Fruit fly (Drosophila melanogaster): Measurements from ENCODE around the gene crq.

crq gene

dm6 chr2L:421119-421821 is 31.6 kb downstream of the crq start, which contains the start of the genes CG11885 and CG13692:
TSS of gene CG11885 (minus strand) at chr2L:421450.
TSS of gene CG13692 (plus strand) at chr2L:421771.
- TF ChIP-seq EcR (GFP tag; optimal IDR thresholded peaks at IDR 0.05) (no peak), Dll (optimal IDR thresholded peaks at IDR 0.05) (no peak), CG8478 (optimal IDR thresholded peaks at IDR 0.05) (no peak), psq (optimal IDR thresholded peaks at IDR 0.05) (no peak), usp (GFP tag; optimal IDR thresholded peaks at IDR 0.05) (no peak), pan (optimal IDR thresholded peaks at IDR 0.05) (no peak)

dm6 chr2L:419620-420184 is 33.1 kb downstream of the crq start, which contains the start of the genes CG13690 and RpLP1:
TSS of gene CG13690 (minus strand) at chr2L:419652.
TSS of gene RpLP1 (plus strand) at chr2L:419952.
- no peak for TF ChIP-seq psq (optimal IDR thresholded peaks at IDR 0.05)
- no peak for TF ChIP-seq Dll (optimal IDR thresholded peaks at IDR 0.05)
- no peak for TF ChIP-seq EcR (GFP tag; optimal IDR thresholded peaks at IDR 0.05)
- TF ChIP-seq pan (optimal IDR thresholded peaks at IDR 0.05), result no peak
- no peak for TF ChIP-seq usp (GFP tag; optimal IDR thresholded peaks at IDR 0.05)
- TF ChIP-seq CG8478 (optimal IDR thresholded peaks at IDR 0.05), result no peak

dm6 chr2L:414593-415399 is 38.0 kb downstream of the crq start, which contains the start of the genes AP-2alpha and ebi:
TSS of gene AP-2alpha (minus strand) at chr2L:414777.
TSS of gene ebi (plus strand) at chr2L:415067.
- TF ChIP-seq Dll (optimal IDR thresholded peaks at IDR 0.05), result no peak
- no peak for TF ChIP-seq EcR (GFP tag; optimal IDR thresholded peaks at IDR 0.05)
- no peak for TF ChIP-seq CG8478 (optimal IDR thresholded peaks at IDR 0.05)
- no peak for TF ChIP-seq pan (optimal IDR thresholded peaks at IDR 0.05)

dm6 chr2L:413894-414293 is 38.9 kb downstream of the crq start:
- TF ChIP-seq Dll (optimal IDR thresholded peaks at IDR 0.05), result no peak
- no peak for TF ChIP-seq EcR (GFP tag; optimal IDR thresholded peaks at IDR 0.05)
- TF ChIP-seq CG8478 (optimal IDR thresholded peaks at IDR 0.05), result no peak
- TF ChIP-seq pan (optimal IDR thresholded peaks at IDR 0.05), result no peak
- no peak for TF ChIP-seq psq (optimal IDR thresholded peaks at IDR 0.05)
- no peak for TF ChIP-seq usp (GFP tag; optimal IDR thresholded peaks at IDR 0.05)

dm6 chr2L:412931-413330 is 39.9 kb downstream of the crq start:
- TF ChIP-seq Dll (optimal IDR thresholded peaks at IDR 0.05) (no peak), CG8478 (optimal IDR thresholded peaks at IDR 0.05) (no peak), pan (optimal IDR thresholded peaks at IDR 0.05) (no peak), psq (optimal IDR thresholded peaks at IDR 0.05) (no peak), usp (GFP tag; optimal IDR thresholded peaks at IDR 0.05) (no peak), EcR (GFP tag; optimal IDR thresholded peaks at IDR 0.05) (no peak)

- no peak for TF ChIP-seq Dll (optimal IDR thresholded peaks at IDR 0.05)
- TF ChIP-seq CG8478 (optimal IDR thresholded peaks at IDR 0.05), result no peak
- TF ChIP-seq psq (optimal IDR thresholded peaks at IDR 0.05), result no peak
These were observed 48.9 kb downstream of the crq start, which contains the start of gene Polr1B for dm6 chr2L:403627-404575. TSS of gene Polr1B (plus strand) at chr2L:404285.

dm6 chr2L:402098-402497 is 50.7 kb downstream of the crq start, which contains the start of gene CG4213:
TSS of gene CG4213 (minus strand) at chr2L:402198.
- no peak for TF ChIP-seq EcR (GFP tag; optimal IDR thresholded peaks at IDR 0.05)
- no peak for TF ChIP-seq Dll (optimal IDR thresholded peaks at IDR 0.05)
- TF ChIP-seq pan (optimal IDR thresholded peaks at IDR 0.05), result no peak
- no peak for TF ChIP-seq usp (GFP tag; optimal IDR thresholded peaks at IDR 0.05)
- TF ChIP-seq CG8478 (optimal IDR thresholded peaks at IDR 0.05), result no peak
- no peak for TF ChIP-seq psq (optimal IDR thresholded peaks at IDR 0.05)
